Fruit fly (Drosophila melanogaster) whole organism, embryonic: ENCODE data around the gene CG40813.
"Not testable (repeated sequence)": the region's sequence is repeated elsewhere in the genome, so short reads cannot be mapped to it uniquely, and the experiment has no call there.

Source experiments
- CG4820 ChIP-seq: fragments of 200-800 bp; sonication (Bioruptor generic); optimal IDR thresholded peaks from 3 replicates; lab custom pipeline; 2016; ENCODE audit warnings: missing biosample characterization, missing genetic modification characterization
- Jarid2 ChIP-seq: fragments of 200-800 bp; sonication (Bioruptor generic); optimal IDR thresholded peaks from 3 replicates; lab custom pipeline; 2017; ENCODE audit warnings: mild to moderate bottlenecking, missing biosample characterization, missing genetic modification reagents, missing genetic modification characterization

dm6 chrX:22157587-22157986, 14.7 kb downstream of the CG40813 start, which contains the start of gene CG46506:
- not testable (repeated sequence) for TF ChIP-seq CG4820, Jarid2
